Worm (Caenorhabditis elegans) whole organism, L4/young adult: ENCODE measurements around the gene B0035.18.

Source experiments
- W03F9.2 ChIP-seq: fragments of 150-350 bp; optimal IDR thresholded peaks from 2 replicates; lab custom pipeline; 2014; ENCODE audit warnings: missing biosample characterization, missing genetic modification characterization
- dao-5 ChIP-seq: sonication (generic microtip); optimal IDR thresholded peaks from 2 replicates; lab custom pipeline; 2016; ENCODE audit warnings: missing genotype, missing genetic modification characterization, moderate library complexity, missing compliant biosample characterization
- him-1 ChIP-seq: sonication (generic microtip); optimal IDR thresholded peaks from 2 replicates; lab custom pipeline; 2016; ENCODE audit warnings: missing genotype, missing genetic modification reagents, missing genetic modification characterization, missing compliant biosample characterization

B0035.18 gene

ce11 chrIV:11319884-11320362, at the start of gene B0035.18:
Gene B0035.18 (plus strand): TSS chrIV:11320312.
- TF ChIP-seq him-1 (no peak), W03F9.2 (tag; lab: Kevin White, UChicago) (no peak), dao-5 (tag; lab: Kevin White, UChicago) (no peak)

- TF ChIP-seq W03F9.2 (tag; lab: Kevin White, UChicago) (no peak), him-1 (no peak), dao-5 (tag; lab: Kevin White, UChicago) (no peak)
These were observed 48.9 kb upstream of the B0035.18 start, which contains the start of gene nhr-7 for ce11 chrIV:11271262-11271661. Gene nhr-7 (minus strand): TSS chrIV:11271362.

- TF ChIP-seq dao-5 (tag; lab: Kevin White, UChicago), result no peak
- no peak for TF ChIP-seq W03F9.2 (tag; lab: Kevin White, UChicago)
- no peak for TF ChIP-seq him-1
These were observed 47.0 kb upstream of the B0035.18 start, which contains the start of gene gtl-2 for ce11 chrIV:11273151-11273550. Gene gtl-2 (plus strand): TSS chrIV:11273451.

ce11 chrIV:11276026-11276425, 44.1 kb upstream of the B0035.18 start:
- no peak for TF ChIP-seq dao-5 (tag; lab: Kevin White, UChicago)
- TF ChIP-seq him-1, result no peak
- no peak for TF ChIP-seq W03F9.2 (tag; lab: Kevin White, UChicago)

- no peak for TF ChIP-seq him-1
- TF ChIP-seq dao-5 (tag; lab: Kevin White, UChicago), result no peak
- TF ChIP-seq W03F9.2 (tag; lab: Kevin White, UChicago), result no peak
These were observed 36.0 kb upstream of the B0035.18 start for ce11 chrIV:11284102-11284531.

- TF ChIP-seq W03F9.2 (tag; lab: Kevin White, UChicago) (no peak), dao-5 (tag; lab: Kevin White, UChicago) (no peak), him-1 (no peak)
These were observed 34.9 kb upstream of the B0035.18 start for ce11 chrIV:11285239-11285638.

- TF ChIP-seq W03F9.2 (tag; lab: Kevin White, UChicago) (no peak), him-1 (no peak), dao-5 (tag; lab: Kevin White, UChicago) (no peak)
These were observed 34.0 kb upstream of the B0035.18 start for ce11 chrIV:11286112-11286511.

ce11 chrIV:11287511-11287910, 32.6 kb upstream of the B0035.18 start, which contains the start of gene F54D1.6:
Gene F54D1.6 (plus strand): TSS chrIV:11287811.
- no peak for TF ChIP-seq W03F9.2 (tag; lab: Kevin White, UChicago)
- no peak for TF ChIP-seq him-1
- no peak for TF ChIP-seq dao-5 (tag; lab: Kevin White, UChicago)

- TF ChIP-seq him-1, result no peak
- TF ChIP-seq W03F9.2 (tag; lab: Kevin White, UChicago), result no peak
- no peak for TF ChIP-seq dao-5 (tag; lab: Kevin White, UChicago)
These were observed 31.1 kb upstream of the B0035.18 start for ce11 chrIV:11288965-11289364.

ce11 chrIV:11296787-11297186, 23.3 kb upstream of the B0035.18 start, which contains the start of gene mttu-1:
Gene mttu-1 (minus strand): TSS chrIV:11296887.
- TF ChIP-seq dao-5 (tag; lab: Kevin White, UChicago), result no peak
- TF ChIP-seq him-1, result no peak
- no peak for TF ChIP-seq W03F9.2 (tag; lab: Kevin White, UChicago)

ce11 chrIV:11298154-11299086, 21.7 kb upstream of the B0035.18 start, which contains the start of the genes B0035.15 and dnj-1:
Gene B0035.15 (minus strand): TSS chrIV:11298252.
Gene dnj-1 (plus strand): TSS chrIV:11299036.
- TF ChIP-seq W03F9.2 (tag; lab: Kevin White, UChicago), result no peak
- TF ChIP-seq him-1, result no peak
- no peak for TF ChIP-seq dao-5 (tag; lab: Kevin White, UChicago)

- TF ChIP-seq him-1 (no peak), W03F9.2 (tag; lab: Kevin White, UChicago) (no peak), dao-5 (tag; lab: Kevin White, UChicago) (no peak)
These were observed 15.1 kb upstream of the B0035.18 start for ce11 chrIV:11304970-11305369.

- TF ChIP-seq dao-5 (tag; lab: Kevin White, UChicago), result no peak
- TF ChIP-seq him-1, result no peak
- TF ChIP-seq W03F9.2 (tag; lab: Kevin White, UChicago), result no peak
These were observed 13.6 kb upstream of the B0035.18 start, which contains the start of gene B0035.13 for ce11 chrIV:11306548-11306947. Gene B0035.13 (minus strand): TSS chrIV:11306720.

ce11 chrIV:11307770-11308169, 12.3 kb upstream of the B0035.18 start:
- TF ChIP-seq him-1 (no peak), W03F9.2 (tag; lab: Kevin White, UChicago) (no peak), dao-5 (tag; lab: Kevin White, UChicago) (no peak)
